Fruit fly (Drosophila melanogaster) whole organism, adult: ENCODE results near the gene CG42526.

Source experiments
- CG11617 ChIP-seq: fragments of 200-800 bp; sonication (Bioruptor generic); optimal IDR thresholded peaks from 2 replicates; lab custom pipeline; 2017; ENCODE audit warnings: mild to moderate bottlenecking, missing biosample characterization, missing genetic modification reagents, missing genetic modification characterization
- CG7045 ChIP-seq: fragments of 200-800 bp; sonication (Bioruptor generic); optimal IDR thresholded peaks from 2 replicates; lab custom pipeline; 2017; ENCODE audit warnings: missing biosample characterization, mild to moderate bottlenecking, missing genetic modification characterization
- Clk ChIP-seq: fragments of 200-800 bp; sonication (Bioruptor generic); optimal IDR thresholded peaks from 2 replicates; lab custom pipeline; 2017; ENCODE audit warnings: missing biosample characterization, missing genetic modification characterization
- Mnt ChIP-seq: fragments of 200-800 bp; sonication (Bioruptor generic); optimal IDR thresholded peaks from 2 replicates; lab custom pipeline; 2016; ENCODE audit warnings: missing biosample characterization, mild to moderate bottlenecking, missing genetic modification characterization
- kay ChIP-seq: fragments of 200-800 bp; sonication (Bioruptor generic); peaks from one replicate; lab custom pipeline; 2016; ENCODE audit warnings: missing biosample characterization, missing genetic modification characterization, borderline replicate concordance
- ovo ChIP-seq: fragments of 200-800 bp; sonication (Bioruptor generic); optimal IDR thresholded peaks from 2 replicates; lab custom pipeline; 2016; ENCODE audit warnings: missing biosample characterization, missing genetic modification characterization
- toe ChIP-seq: fragments of 200-800 bp; sonication (Bioruptor generic); optimal IDR thresholded peaks from 2 replicates; lab custom pipeline; 2016; ENCODE audit warnings: missing biosample characterization, missing genetic modification characterization

DNA sequence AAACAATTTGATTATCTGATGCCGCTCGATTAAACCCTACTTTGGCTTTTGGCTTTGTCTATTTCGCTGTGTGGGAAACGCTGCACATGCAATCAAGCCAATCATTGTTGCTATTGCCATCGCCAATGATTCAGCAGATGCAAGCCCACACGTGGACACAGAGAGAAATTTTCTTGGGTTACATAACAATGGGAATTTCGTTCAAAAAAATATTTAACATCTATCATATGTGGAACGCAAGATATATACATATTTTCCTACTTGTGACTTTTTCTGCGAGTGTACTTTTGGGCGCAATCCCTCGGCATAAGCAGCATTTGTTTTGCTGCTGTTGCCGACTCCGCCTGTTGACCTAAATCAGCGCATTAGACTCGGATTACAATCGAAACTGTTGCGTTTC, 15.9 kb downstream of the CG42526 start:
- TF ChIP-seq CG7045 (GFP tag; lab: Kevin White, UChicago) (no peak), CG11617 (GFP tag; lab: Kevin White, UChicago) (no peak), toe (GFP tag; lab: Kevin White, UChicago) (no peak), kay (GFP tag; lab: Kevin White, UChicago) (no peak), Clk (GFP tag; lab: Kevin White, UChicago) (no peak), ovo (GFP tag; lab: Kevin White, UChicago) (no peak), Mnt (GFP tag; lab: Kevin White, UChicago) (no peak)
